Fruit fly (Drosophila melanogaster): Measurements from ENCODE around the gene CG33178.
A peak's percentile ranks its signal among the peaks of the same experiment; 100 is the strongest.

Gene CG33178

DNA sequence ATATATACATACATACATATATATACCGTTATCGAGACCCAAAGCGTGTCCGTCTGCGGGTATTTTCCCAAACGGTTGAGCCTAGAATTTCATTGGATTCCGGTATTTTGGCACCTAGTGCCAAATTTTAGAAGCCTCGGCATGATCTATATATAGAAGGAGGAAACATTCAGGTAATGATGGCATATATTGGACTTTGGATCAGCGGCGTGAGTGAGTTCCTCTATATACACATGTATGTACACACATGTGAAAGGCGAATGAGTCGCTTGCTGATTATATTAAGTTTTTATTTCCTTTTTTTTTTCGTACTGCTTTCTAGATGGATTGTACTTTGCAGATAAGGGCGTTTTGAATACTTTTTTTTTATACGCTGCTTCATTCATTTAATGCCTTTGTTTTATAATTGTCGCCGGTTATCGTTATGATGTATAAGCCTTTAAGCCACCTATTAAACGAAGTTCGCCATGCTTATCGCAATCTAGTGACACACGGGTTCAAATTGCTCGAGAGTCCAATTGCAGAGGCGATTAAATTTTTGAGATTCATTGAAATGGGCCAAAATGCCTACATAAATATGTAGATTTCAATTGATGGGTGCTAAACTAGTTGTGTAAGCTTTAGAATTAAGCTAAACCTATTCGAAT lies 3.3 kb upstream of the CG33178 start (continued):
- TF ChIP-seq CG8319 (GFP tag; optimal IDR thresholded peaks at IDR 0.05) (peak; percentile 21), CG6854 (GFP tag; optimal IDR thresholded peaks at IDR 0.05) (no peak), CG6792 (GFP tag; optimal IDR thresholded peaks at IDR 0.05) (no peak), CG9139 (GFP tag; optimal IDR thresholded peaks at IDR 0.05) (peak; percentile 59), CG10631 (GFP tag; optimal IDR thresholded peaks at IDR 0.05) (no peak), svp (GFP tag) (peak; percentile 82), vri (GFP tag; optimal IDR thresholded peaks at IDR 0.05) (peak; percentile 86), CG32006 (GFP tag; optimal IDR thresholded peaks at IDR 0.05) (peak; percentile 13), dsx (GFP tag; optimal IDR thresholded peaks at IDR 0.05; ENCODE audit: poor library complexity, severe bottlenecking) (no peak), Eip93F (GFP tag; optimal IDR thresholded peaks at IDR 0.05) (peak; percentile 62), ss (GFP tag; optimal IDR thresholded peaks at IDR 0.05) (peak; percentile 49 to 87), Met (GFP tag; optimal IDR thresholded peaks at IDR 0.05) (no peak), Eip78C (GFP tag) (peak; percentile 54), acj6 (GFP tag; optimal IDR thresholded peaks at IDR 0.05) (no peak), Ets21C (GFP tag; optimal IDR thresholded peaks at IDR 0.05) (no peak), CG6276 (GFP tag; optimal IDR thresholded peaks at IDR 0.05) (peak; percentile 75), Hr38 (GFP tag; optimal IDR thresholded peaks at IDR 0.05) (no peak)

DNA sequence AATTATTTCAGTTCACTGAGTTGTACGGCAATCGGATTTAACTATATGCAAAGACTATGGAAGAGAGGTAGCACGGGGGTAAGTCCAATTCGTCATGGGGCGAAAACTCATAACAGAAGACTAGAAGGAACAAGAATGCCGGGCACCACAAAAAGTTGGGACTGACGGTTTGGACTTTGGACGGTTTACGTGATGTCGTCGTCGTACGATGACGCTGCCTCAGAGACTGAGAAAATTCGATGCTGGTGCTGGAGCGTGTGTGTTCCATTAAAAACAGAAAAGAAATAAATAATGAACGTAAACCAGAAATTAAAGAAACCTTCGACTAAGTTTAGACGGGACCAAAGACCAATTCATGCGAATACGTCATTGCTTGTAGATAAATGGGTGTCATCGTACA lies 2.7 kb upstream of the CG33178 start:
- peak; percentile 25; the same call in 1 of the 3 replicates for TF ChIP-seq CG8119 (GFP tag; IDR thresholded peaks at IDR 0.05)
- no peak for TF ChIP-seq dac (GFP tag; optimal IDR thresholded peaks at IDR 0.05)
- TF ChIP-seq Lpt (GFP tag; optimal IDR thresholded peaks at IDR 0.05): peak; percentile 13
- no peak for TF ChIP-seq esn (GFP tag; optimal IDR thresholded peaks at IDR 0.05)
- no peak for TF ChIP-seq fd59A (GFP tag; optimal IDR thresholded peaks at IDR 0.05)
- peak; percentile 27 for TF ChIP-seq spab (GFP tag; optimal IDR thresholded peaks at IDR 0.05)
- TF ChIP-seq CG6854 (GFP tag; optimal IDR thresholded peaks at IDR 0.05): peak; percentile 1
- TF ChIP-seq net (GFP tag; optimal IDR thresholded peaks at IDR 0.05): peak; percentile 21
- no peak for TF ChIP-seq CG8632 (GFP tag; optimal IDR thresholded peaks at IDR 0.05)
- TF ChIP-seq CG6808 (GFP tag; optimal IDR thresholded peaks at IDR 0.05): peak; percentile 81
- TF ChIP-seq ss (GFP tag; optimal IDR thresholded peaks at IDR 0.05): peak; percentile 80 to 83
- peak in 1 of 2 experiments; percentile 10 for TF ChIP-seq salr (GFP tag; optimal IDR thresholded peaks at IDR 0.05)
- TF ChIP-seq cyc (GFP tag; optimal IDR thresholded peaks at IDR 0.05): no peak
- TF ChIP-seq Smox (GFP tag; optimal IDR thresholded peaks at IDR 0.05): no peak
- TF ChIP-seq CG32006 (GFP tag; optimal IDR thresholded peaks at IDR 0.05): no peak
- no peak for TF ChIP-seq Hr38 (GFP tag; optimal IDR thresholded peaks at IDR 0.05)
- TF ChIP-seq CG9139 (GFP tag; optimal IDR thresholded peaks at IDR 0.05): peak; percentile 74
- no peak for TF ChIP-seq vri (GFP tag; optimal IDR thresholded peaks at IDR 0.05)
- TF ChIP-seq CG3919 (GFP tag; optimal IDR thresholded peaks at IDR 0.05): peak; percentile 9
- TF ChIP-seq CG6276 (GFP tag; optimal IDR thresholded peaks at IDR 0.05): peak; percentile 48
- peak; percentile 13 for TF ChIP-seq CG10669 (GFP tag; optimal IDR thresholded peaks at IDR 0.05)
- TF ChIP-seq CG1621 (tag; optimal IDR thresholded peaks at IDR 0.05): peak; percentile 19
- 0 out of 3 replicates have a peak, but pooled peaks have one; percentile 9 for TF ChIP-seq eg (GFP tag; IDR thresholded peaks at IDR 0.05)
- no peak for TF ChIP-seq Sox14 (GFP tag; optimal IDR thresholded peaks at IDR 0.05)
- TF ChIP-seq CG31627 (GFP tag; optimal IDR thresholded peaks at IDR 0.05): no peak
- TF ChIP-seq OdsH (GFP tag; optimal IDR thresholded peaks at IDR 0.05): no peak

DNA sequence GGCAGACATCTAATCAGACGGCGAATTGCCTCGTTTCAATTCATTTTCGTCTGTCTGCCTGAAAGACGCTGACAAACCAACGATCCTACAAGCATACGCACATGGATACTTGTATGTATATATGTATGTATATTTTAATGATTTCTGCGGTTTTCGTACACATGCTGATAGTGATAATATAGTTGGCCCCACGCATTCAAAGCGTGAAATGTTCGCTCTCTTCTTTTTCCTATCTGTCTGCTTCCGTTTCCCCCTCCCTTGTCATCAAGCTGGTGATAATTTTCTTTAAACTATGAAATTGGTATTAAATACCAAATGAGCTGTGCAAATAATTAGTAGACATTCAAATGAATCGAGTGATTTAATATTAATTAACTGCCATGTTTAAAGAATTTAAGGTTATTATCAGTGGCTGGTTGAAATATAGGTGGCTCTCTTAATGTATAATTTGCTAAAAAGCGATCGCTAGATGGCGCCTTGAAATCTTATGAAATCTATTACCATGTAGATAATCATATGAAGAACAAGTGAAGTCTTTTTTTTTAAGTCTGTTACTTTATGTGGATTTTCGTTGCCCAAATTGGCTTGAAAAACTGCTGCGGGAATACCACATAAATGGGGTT lies 1.7 kb upstream of the CG33178 start, which contains the start of gene CG33177:
Gene CG33177, plus strand, starts transcription at position 588 of the 623 bp plus-strand sequence.
- peak; percentile 45 for TF ChIP-seq Eip78C (GFP tag)
- TF ChIP-seq topi (GFP tag; optimal IDR thresholded peaks at IDR 0.05): peak; percentile 12
- no peak for TF ChIP-seq CG10631 (GFP tag; optimal IDR thresholded peaks at IDR 0.05)
- no peak for TF ChIP-seq CG32006 (GFP tag; optimal IDR thresholded peaks at IDR 0.05)
- TF ChIP-seq Smox (GFP tag; optimal IDR thresholded peaks at IDR 0.05): no peak
- TF ChIP-seq dac (GFP tag; optimal IDR thresholded peaks at IDR 0.05): no peak
- TF ChIP-seq Hr39 (GFP tag; optimal IDR thresholded peaks at IDR 0.05): peak; percentile 42
- peak; percentile 17 for TF ChIP-seq lz (GFP tag; optimal IDR thresholded peaks at IDR 0.05)
- TF ChIP-seq Ets96B (tag; optimal IDR thresholded peaks at IDR 0.05): no peak
- peak; percentile 5 for TF ChIP-seq Met (GFP tag; optimal IDR thresholded peaks at IDR 0.05)
- no peak for TF ChIP-seq CG11762 (GFP tag; optimal IDR thresholded peaks at IDR 0.05; ENCODE audit: insufficient read depth)
- TF ChIP-seq salr (GFP tag; optimal IDR thresholded peaks at IDR 0.05): no peak
- TF ChIP-seq CG11902 (GFP tag; optimal IDR thresholded peaks at IDR 0.05): no peak
- TF ChIP-seq ss (GFP tag; optimal IDR thresholded peaks at IDR 0.05): no peak
- TF ChIP-seq Sox14 (GFP tag; optimal IDR thresholded peaks at IDR 0.05): no peak
- TF ChIP-seq pdm3 (GFP tag; optimal IDR thresholded peaks at IDR 0.05): peak; percentile 18
- no peak for TF ChIP-seq CG6163 (GFP tag; IDR thresholded peaks at IDR 0.05)
- no peak for TF ChIP-seq OdsH (GFP tag; optimal IDR thresholded peaks at IDR 0.05)
- TF ChIP-seq esn (GFP tag; optimal IDR thresholded peaks at IDR 0.05): peak; percentile 29
- no peak for TF ChIP-seq spab (GFP tag; optimal IDR thresholded peaks at IDR 0.05)
- TF ChIP-seq vri (GFP tag; optimal IDR thresholded peaks at IDR 0.05): peak; percentile 37
- no peak for TF ChIP-seq Eip93F (GFP tag; optimal IDR thresholded peaks at IDR 0.05)
- no peak for TF ChIP-seq Hr38 (GFP tag; optimal IDR thresholded peaks at IDR 0.05)
- no peak for TF ChIP-seq fd59A (GFP tag; optimal IDR thresholded peaks at IDR 0.05)
